Worm (Caenorhabditis elegans) whole organism, L2 larva: ENCODE measurements around the gene trx-1.

Experiments used
- C34F6.9 ChIP-seq: fragments of 150-350 bp; optimal IDR thresholded peaks from 2 replicates; lab custom pipeline; 2014; ENCODE audit warnings: missing biosample characterization, missing genetic modification characterization
- R02D3.7 ChIP-seq: fragments of 150-350 bp; optimal IDR thresholded peaks from 2 replicates; lab custom pipeline; 2014; ENCODE audit warnings: missing biosample characterization, missing genetic modification characterization
- Y55F3AM.14 ChIP-seq: fragments of 200-800 bp; sonication (Bioruptor generic); optimal IDR thresholded peaks from 2 replicates; lab custom pipeline; 2018; ENCODE audit warnings: mild to moderate bottlenecking, missing genetic modification characterization, missing compliant biosample characterization
- ZK546.5 ChIP-seq: sonication (generic microtip); optimal IDR thresholded peaks from 2 replicates; lab custom pipeline; 2017; ENCODE audit warnings: missing biosample characterization, missing genetic modification characterization
- alr-1 ChIP-seq: fragments of 150-350 bp; optimal IDR thresholded peaks from 2 replicates; lab custom pipeline; 2014; ENCODE audit warnings: missing biosample characterization, missing genetic modification characterization
- aly-2 ChIP-seq: fragments of 150-350 bp; optimal IDR thresholded peaks from 2 replicates; lab custom pipeline; 2014; ENCODE audit warnings: missing biosample characterization, missing genetic modification characterization
- ama-1 ChIP-seq: fragments of 150-350 bp; optimal IDR thresholded peaks from 2 replicates; lab custom pipeline; 2018; ENCODE audit warnings: inconsistent platforms
- blmp-1 ChIP-seq: sonication (generic microtip); optimal IDR thresholded peaks from 2 replicates; lab custom pipeline; 2017; ENCODE audit warnings: missing genetic modification characterization, mild to moderate bottlenecking, missing compliant biosample characterization, antibody characterized with exemption, moderate library complexity; ENCODE audit not compliant: insufficient read depth
- ceh-16 ChIP-seq: fragments of 150-350 bp; optimal IDR thresholded peaks from 2 replicates; lab custom pipeline; 2014; ENCODE audit warnings: missing biosample characterization, missing genetic modification characterization
- ceh-82 ChIP-seq: fragments of 150-350 bp; optimal IDR thresholded peaks from 2 replicates; lab custom pipeline; 2014; ENCODE audit warnings: missing biosample characterization, missing genetic modification characterization
- crh-2 ChIP-seq: sonication (generic microtip); optimal IDR thresholded peaks from 2 replicates; lab custom pipeline; 2017; ENCODE audit warnings: missing biosample characterization, missing genetic modification characterization
- egl-27 ChIP-seq: sonication (generic microtip); optimal IDR thresholded peaks from 3 replicates; lab custom pipeline; 2017; ENCODE audit warnings: missing biosample characterization, missing genetic modification reagents, missing genetic modification characterization
- elt-1 ChIP-seq: fragments of 150-350 bp; optimal IDR thresholded peaks from 2 replicates; lab custom pipeline; 2014; ENCODE audit warnings: missing biosample characterization, missing genetic modification characterization
- elt-3 ChIP-seq: sonication (generic microtip); optimal IDR thresholded peaks from 2 replicates; lab custom pipeline; 2017; ENCODE audit warnings: missing biosample characterization, missing genetic modification characterization
- gmeb-1 ChIP-seq: fragments of 150-350 bp; optimal IDR thresholded peaks from 2 replicates; lab custom pipeline; 2014; ENCODE audit warnings: missing biosample characterization, missing genetic modification characterization
- lin-11 ChIP-seq: fragments of 150-350 bp; sonication (generic microtip); optimal IDR thresholded peaks from 2 replicates; lab custom pipeline; 2014; ENCODE audit warnings: missing biosample characterization, missing genetic modification characterization, inconsistent platforms, mixed read lengths
- lin-13 ChIP-seq: fragments of 150-350 bp; optimal IDR thresholded peaks from 2 replicates; lab custom pipeline; 2014; ENCODE audit warnings: missing biosample characterization, missing genetic modification reagents, missing genetic modification characterization
- lin-39 ChIP-seq: fragments of 150-350 bp; optimal IDR thresholded peaks from 2 replicates; lab custom pipeline; 2014; ENCODE audit warnings: missing biosample characterization, missing genetic modification reagents, missing genetic modification characterization
- mbf-1 ChIP-seq: sonication (generic microtip); optimal IDR thresholded peaks from 2 replicates; lab custom pipeline; 2017; ENCODE audit warnings: missing biosample characterization, missing genetic modification characterization
- mdl-1 ChIP-seq, 2 experiments: fragments of 150-350 bp in 1 of 2; sonication (generic microtip) in 1 of 2; optimal IDR thresholded peaks; 2 replicates each; lab custom pipeline; 2017; ENCODE audit warnings: missing biosample characterization in 2 of 2, missing genetic modification characterization in 2 of 2
- nhr-10 ChIP-seq: sonication (generic microtip); optimal IDR thresholded peaks from 2 replicates; lab custom pipeline; 2017; ENCODE audit warnings: missing biosample characterization, missing genetic modification characterization
- nhr-11 ChIP-seq: fragments of 150-350 bp; optimal IDR thresholded peaks from 2 replicates; lab custom pipeline; 2014; ENCODE audit warnings: missing biosample characterization, missing genetic modification characterization
- nhr-12 ChIP-seq: fragments of 150-350 bp; optimal IDR thresholded peaks from 2 replicates; lab custom pipeline; 2014; ENCODE audit warnings: missing biosample characterization, missing genetic modification characterization
- nhr-21 ChIP-seq: fragments of 150-350 bp; optimal IDR thresholded peaks from 2 replicates; lab custom pipeline; 2014; ENCODE audit warnings: missing biosample characterization, missing genetic modification characterization
- nhr-23 ChIP-seq: fragments of 150-350 bp; optimal IDR thresholded peaks from 2 replicates; lab custom pipeline; 2014; ENCODE audit warnings: missing biosample characterization, missing genetic modification reagents, missing genetic modification characterization
- nhr-25 ChIP-seq: fragments of 150-350 bp; sonication (generic microtip); optimal IDR thresholded peaks from 3 replicates; lab custom pipeline; 2014; ENCODE audit warnings: missing biosample characterization, missing genetic modification characterization
- nhr-6 ChIP-seq: fragments of 150-350 bp; optimal IDR thresholded peaks from 2 replicates; lab custom pipeline; 2014; ENCODE audit warnings: missing biosample characterization, missing genetic modification characterization
- nhr-77 ChIP-seq: fragments of 150-350 bp; optimal IDR thresholded peaks from 2 replicates; lab custom pipeline; 2014; ENCODE audit warnings: missing biosample characterization, missing genetic modification characterization
- peb-1 ChIP-seq: fragments of 150-350 bp; optimal IDR thresholded peaks from 2 replicates; lab custom pipeline; 2014; ENCODE audit warnings: missing biosample characterization, missing genetic modification characterization
- sem-4 ChIP-seq: fragments of 150-350 bp; optimal IDR thresholded peaks from 2 replicates; lab custom pipeline; 2014; ENCODE audit warnings: missing biosample characterization, missing genetic modification reagents, missing genetic modification characterization
- skn-1 ChIP-seq: sonication (generic microtip); optimal IDR thresholded peaks from 2 replicates; lab custom pipeline; 2017; ENCODE audit warnings: missing biosample characterization, missing genetic modification characterization
- sma-3 ChIP-seq: sonication (generic microtip); optimal IDR thresholded peaks from 2 replicates; lab custom pipeline; 2016; ENCODE audit warnings: missing genetic modification reagents, missing genetic modification characterization, missing compliant biosample characterization
- sma-9 ChIP-seq, 2 experiments: fragments of 150-350 bp in 1 of 2; sonication (generic microtip) in 1 of 2; optimal IDR thresholded peaks; 2 replicates each; lab custom pipeline; 2014 to 2016; ENCODE audit warnings: missing genetic modification characterization in 2 of 2, mild to moderate bottlenecking in 1 of 2, missing biosample characterization in 1 of 2, missing compliant biosample characterization in 1 of 2, missing genetic modification reagents in 1 of 2, moderate library complexity in 1 of 2
- snpc-4 ChIP-seq: fragments of 150-350 bp; optimal IDR thresholded peaks from 2 replicates; lab custom pipeline; 2014; ENCODE audit warnings: missing biosample characterization, missing genetic modification characterization
- unc-39 ChIP-seq: fragments of 150-350 bp; optimal IDR thresholded peaks from 2 replicates; lab custom pipeline; 2014; ENCODE audit warnings: missing biosample characterization, missing genetic modification characterization
- unc-55 ChIP-seq: fragments of 150-350 bp; sonication (generic microtip); optimal IDR thresholded peaks from 3 replicates; lab custom pipeline; 2014; ENCODE audit warnings: missing biosample characterization, missing genetic modification reagents, missing genetic modification characterization
- unc-62 ChIP-seq: fragments of 150-350 bp; optimal IDR thresholded peaks from 2 replicates; lab custom pipeline; 2014; ENCODE audit warnings: missing biosample characterization, missing genetic modification reagents, missing genetic modification characterization
- zag-1 ChIP-seq: fragments of 150-350 bp; optimal IDR thresholded peaks from 2 replicates; lab custom pipeline; 2014; ENCODE audit warnings: missing biosample characterization, missing genetic modification characterization
- ztf-1 ChIP-seq: fragments of 200-800 bp; sonication (Bioruptor generic); conservative IDR thresholded peaks from 2 replicates; pipeline ENCODE4 v1.3.6; 2022; ENCODE audit warnings: missing genetic modification characterization, missing compliant biosample characterization
- ztf-11 ChIP-seq: sonication (generic microtip); optimal IDR thresholded peaks from 2 replicates; lab custom pipeline; 2017; ENCODE audit warnings: missing biosample characterization, missing genetic modification characterization
- ztf-4 ChIP-seq: fragments of 150-350 bp; optimal IDR thresholded peaks from 2 replicates; lab custom pipeline; 2014; ENCODE audit warnings: missing biosample characterization, missing genetic modification characterization

trx-1 gene

ce11 chrII:7769254-7769653, 15.9 kb upstream of the trx-1 start:
- TF ChIP-seq nhr-25 (tag; lab: Kevin White, UChicago), result peak; percentile 37
- no peak for TF ChIP-seq gmeb-1 (tag; lab: Kevin White, UChicago)

ce11 chrII:7765456-7765855, 12.1 kb upstream of the trx-1 start, which contains the start of gene srh-39:
TSS of gene srh-39 (minus strand) at chrII:7765556.
- no peak for TF ChIP-seq ceh-16 (tag; lab: Kevin White, UChicago)
- no peak for TF ChIP-seq ztf-11
- no peak for TF ChIP-seq zag-1
- no peak for TF ChIP-seq skn-1 (tag; lab: Kevin White, UChicago)
- no peak for TF ChIP-seq crh-2 (tag; lab: Kevin White, UChicago)
- no peak for TF ChIP-seq gmeb-1 (tag; lab: Kevin White, UChicago)
- TF ChIP-seq elt-1, result no peak
- TF ChIP-seq nhr-6 (tag; lab: Kevin White, UChicago), result no peak
- no peak for TF ChIP-seq nhr-12
- no peak for TF ChIP-seq ama-1 (lab: Kevin White, UChicago)
- TF ChIP-seq lin-11 (tag; lab: Kevin White, UChicago), result no peak
- no peak for TF ChIP-seq unc-39 (tag; lab: Kevin White, UChicago)
- no peak for TF ChIP-seq nhr-10
- TF ChIP-seq sma-9 (GFP tag; optimal IDR thresholded peaks at IDR 0.05; lab: Kevin White, UChicago), result no peak
- no peak for TF ChIP-seq sma-9 (tag; optimal IDR thresholded peaks at IDR 0.05; lab: Kevin White, UChicago)
- no peak for TF ChIP-seq ztf-1 (GFP tag; lab: Robert Waterston, UW)
- no peak for TF ChIP-seq C34F6.9 (tag; lab: Kevin White, UChicago)
- TF ChIP-seq, all 48 proteins: peak for 0

- no peak for TF ChIP-seq ceh-16 (tag; lab: Kevin White, UChicago)
- no peak for TF ChIP-seq ztf-4 (tag; lab: Kevin White, UChicago)
- TF ChIP-seq ztf-11, result no peak
These were observed 10.2 kb upstream of the trx-1 start, which contains the start of gene B0228.9 for ce11 chrII:7763569-7763968. TSS of gene B0228.9 (minus strand) at chrII:7763669.

ce11 chrII:7761440-7761839, 8.0 kb upstream of the trx-1 start, which contains the start of gene B0228.8:
TSS of gene B0228.8 (minus strand) at chrII:7761540.
- TF ChIP-seq ama-1 (lab: Kevin White, UChicago) (no peak), ceh-82 (no peak), mbf-1 (tag; lab: Kevin White, UChicago) (no peak), C34F6.9 (tag; lab: Kevin White, UChicago) (no peak), unc-39 (tag; lab: Kevin White, UChicago) (no peak), sem-4 (tag; lab: Kevin White, UChicago) (no peak), aly-2 (no peak), elt-3 (tag; lab: Kevin White, UChicago) (no peak), snpc-4 (tag; lab: Kevin White, UChicago) (no peak), nhr-77 (tag; lab: Kevin White, UChicago) (no peak), crh-2 (tag; lab: Kevin White, UChicago) (no peak), nhr-11 (tag; lab: Kevin White, UChicago) (no peak), unc-55 (GFP tag; lab: Kevin White, UChicago) (no peak), mdl-1 (tag; optimal IDR thresholded peaks at IDR 0.05; lab: Kevin White, UChicago) (no peak), R02D3.7 (no peak), nhr-23 (tag; lab: Kevin White, UChicago) (no peak), sma-9 (GFP tag; optimal IDR thresholded peaks at IDR 0.05; lab: Kevin White, UChicago) (no peak), sma-9 (tag; optimal IDR thresholded peaks at IDR 0.05; lab: Kevin White, UChicago) (no peak)

ce11 chrII:7758397-7759135, 5.2 kb upstream of the trx-1 start, which contains the start of gene B0228.7:
TSS of gene B0228.7 (minus strand) at chrII:7759023.
- TF ChIP-seq ama-1 (lab: Kevin White, UChicago) (no peak), sma-3 (GFP tag; lab: Kevin White, UChicago) (no peak), zag-1 (no peak), sem-4 (tag; lab: Kevin White, UChicago) (no peak), skn-1 (tag; lab: Kevin White, UChicago) (peak; percentile 39), egl-27 (no peak), ceh-16 (tag; lab: Kevin White, UChicago) (no peak), snpc-4 (tag; lab: Kevin White, UChicago) (no peak), Y55F3AM.14 (GFP tag; lab: Kevin White, UChicago) (no peak), ztf-1 (GFP tag; lab: Robert Waterston, UW) (no peak), mdl-1 (tag; optimal IDR thresholded peaks at IDR 0.05; lab: Kevin White, UChicago) (no peak), nhr-10 (no peak), lin-11 (tag; lab: Kevin White, UChicago) (no peak), elt-1 (no peak), ceh-82 (no peak), nhr-11 (tag; lab: Kevin White, UChicago) (no peak), C34F6.9 (tag; lab: Kevin White, UChicago) (peak; percentile 19), aly-2 (no peak), lin-39 (tag; lab: Kevin White, UChicago) (no peak), lin-13 (GFP tag; lab: Kevin White, UChicago) (peak; percentile 46), nhr-21 (no peak), unc-62 (no peak), alr-1 (no peak), sma-9 (GFP tag; optimal IDR thresholded peaks at IDR 0.05; lab: Kevin White, UChicago) (peak; percentile 61), sma-9 (tag; optimal IDR thresholded peaks at IDR 0.05; lab: Kevin White, UChicago) (no peak), peb-1 (tag; lab: Kevin White, UChicago) (no peak), ZK546.5 (tag; lab: Kevin White, UChicago) (no peak), blmp-1 (no peak)
